Worm (Caenorhabditis elegans) whole organism, L1 larva: Measurements from ENCODE around the gene lact-2.

Experiments used
- C04F5.9 ChIP-seq: sonication (generic microtip); optimal IDR thresholded peaks from 2 replicates; lab custom pipeline; 2016; ENCODE audit warnings: missing genetic modification characterization, missing compliant biosample characterization
- C16A3.4 ChIP-seq: fragments of 150-350 bp; optimal IDR thresholded peaks from 2 replicates; lab custom pipeline; 2014; ENCODE audit warnings: missing biosample characterization, missing genetic modification characterization
- F16B12.6 ChIP-seq: fragments of 150-350 bp; optimal IDR thresholded peaks from 2 replicates; lab custom pipeline; 2014; ENCODE audit warnings: missing biosample characterization, missing genetic modification characterization
- alr-1 ChIP-seq: fragments of 200-800 bp; sonication (Bioruptor generic); optimal IDR thresholded peaks from 2 replicates; lab custom pipeline; 2018; ENCODE audit warnings: borderline replicate concordance, mild to moderate bottlenecking, missing genetic modification characterization, missing compliant biosample characterization
- ama-1 ChIP-seq: fragments of 150-350 bp; optimal IDR thresholded peaks from 2 replicates; lab custom pipeline; 2014
- blmp-1 ChIP-seq: fragments of 150-350 bp; optimal IDR thresholded peaks from 2 replicates; lab custom pipeline; 2014; ENCODE audit warnings: missing biosample characterization, missing genetic modification characterization
- ceh-8 ChIP-seq: fragments of 200-800 bp; sonication (Bioruptor generic); optimal IDR thresholded peaks from 2 replicates; lab custom pipeline; 2018; ENCODE audit warnings: mild to moderate bottlenecking, missing genetic modification characterization, moderate library complexity, missing compliant biosample characterization
- ceh-82 ChIP-seq, 3 experiments: fragments of 150-350 bp in 1 of 3; sonication (generic microtip) in 2 of 3; optimal IDR thresholded peaks; 2 replicates each; lab custom pipeline; 2014 to 2017; ENCODE audit warnings: missing biosample characterization in 3 of 3, missing genetic modification characterization in 3 of 3
- ceh-90 ChIP-seq: sonication (generic microtip); optimal IDR thresholded peaks from 2 replicates; lab custom pipeline; 2016; ENCODE audit warnings: missing genetic modification characterization, missing compliant biosample characterization
- ces-1 ChIP-seq: fragments of 150-350 bp; optimal IDR thresholded peaks from 2 replicates; lab custom pipeline; 2014; ENCODE audit warnings: missing biosample characterization, missing genetic modification reagents, missing genetic modification characterization
- dpl-1 ChIP-seq, 3 experiments: fragments of 150-350 bp in 2 of 3; sonication (generic microtip) in 1 of 3; optimal IDR thresholded peaks; 2 replicates each; lab custom pipeline; 2014 to 2017; ENCODE audit warnings: missing biosample characterization in 3 of 3, missing genetic modification characterization in 3 of 3, missing genetic modification reagents in 3 of 3
- efl-1 ChIP-seq, 4 experiments: fragments of 150-350 bp; optimal IDR thresholded peaks in 3 of 4; peaks in 1 of 4; 1 replicate in 1 of 4; 2 replicates in 3 of 4; lab custom pipeline; 2014; ENCODE audit warnings: missing biosample characterization in 2 of 4, missing genetic modification characterization in 2 of 4, missing genetic modification reagents in 2 of 4
- egl-27 ChIP-seq, 2 experiments: fragments of 150-350 bp in 1 of 2; sonication (generic microtip); optimal IDR thresholded peaks; 3 replicates each; lab custom pipeline; 2017 to 2018; ENCODE audit warnings: missing biosample characterization in 2 of 2, missing genetic modification characterization in 2 of 2, missing genetic modification reagents in 2 of 2
- elt-2 ChIP-seq: sonication (generic microtip); optimal IDR thresholded peaks from 2 replicates; lab custom pipeline; 2016; ENCODE audit warnings: missing genetic modification characterization, mild to moderate bottlenecking, inconsistent platforms, missing compliant biosample characterization, missing genetic modification reagents
- elt-3 ChIP-seq, 6 experiments: fragments of 150-350 bp in 1 of 6; sonication (generic microtip); optimal IDR thresholded peaks; 2 replicates each; lab custom pipeline; 2017 to 2018; ENCODE audit warnings: missing biosample characterization in 6 of 6, missing genetic modification characterization in 6 of 6, inconsistent platforms in 1 of 6
- ets-5 ChIP-seq: fragments of 200-800 bp; sonication (Bioruptor generic); IDR thresholded peaks from 2 replicates; pipeline ENCODE4 v1.3.6; 2022; ENCODE audit warnings: missing genetic modification characterization, missing compliant biosample characterization
- fkh-10 ChIP-seq: sonication (generic microtip); optimal IDR thresholded peaks from 2 replicates; lab custom pipeline; 2017; ENCODE audit warnings: missing biosample characterization, missing genetic modification reagents, missing genetic modification characterization
- isw-1 ChIP-seq: fragments of 200-800 bp; sonication (Bioruptor generic); IDR thresholded peaks from 2 replicates; pipeline ENCODE4 v1.3.6; 2022; ENCODE audit warnings: missing genetic modification characterization, missing compliant biosample characterization
- lin-14 ChIP-seq: fragments of 200-800 bp; sonication (Bioruptor generic); optimal IDR thresholded peaks from 2 replicates; lab custom pipeline; 2018; ENCODE audit warnings: mild to moderate bottlenecking, missing genetic modification characterization, moderate library complexity, missing compliant biosample characterization
- lin-35 ChIP-seq, 2 experiments: fragments of 150-350 bp; optimal IDR thresholded peaks; 2 replicates each; lab custom pipeline; 2014; ENCODE audit warnings: missing biosample characterization in 2 of 2, missing genetic modification characterization in 2 of 2, missing genetic modification reagents in 2 of 2
- lsy-2 ChIP-seq, 2 experiments: fragments of 150-350 bp; optimal IDR thresholded peaks; 2 replicates each; lab custom pipeline; 2014; ENCODE audit warnings: missing biosample characterization in 2 of 2, missing genetic modification characterization in 2 of 2
- mdl-1 ChIP-seq, 2 experiments: fragments of 150-350 bp; optimal IDR thresholded peaks; 2 replicates each; lab custom pipeline; 2014 to 2017; ENCODE audit warnings: missing biosample characterization in 2 of 2, missing genetic modification characterization in 2 of 2, inconsistent platforms in 1 of 2
- mef-2 ChIP-seq: fragments of 150-350 bp; optimal IDR thresholded peaks from 2 replicates; lab custom pipeline; 2014; ENCODE audit warnings: missing biosample characterization, missing genetic modification characterization
- mep-1 ChIP-seq: fragments of 150-350 bp; optimal IDR thresholded peaks from 2 replicates; lab custom pipeline; 2014; ENCODE audit warnings: missing biosample characterization, missing genetic modification characterization
- nhr-20 ChIP-seq: sonication (generic microtip); optimal IDR thresholded peaks from 2 replicates; lab custom pipeline; 2016; ENCODE audit warnings: mild to moderate bottlenecking, missing genetic modification characterization, missing compliant biosample characterization
- nhr-237 ChIP-seq: fragments of 150-350 bp; optimal IDR thresholded peaks from 2 replicates; lab custom pipeline; 2014; ENCODE audit warnings: missing biosample characterization, missing genetic modification characterization
- nhr-28 ChIP-seq: fragments of 150-350 bp; optimal IDR thresholded peaks from 2 replicates; lab custom pipeline; 2014; ENCODE audit warnings: missing biosample characterization, missing genetic modification characterization
- nhr-47 ChIP-seq: sonication (generic microtip); optimal IDR thresholded peaks from 2 replicates; lab custom pipeline; 2016; ENCODE audit warnings: mild to moderate bottlenecking, missing genetic modification characterization, moderate library complexity, missing compliant biosample characterization
- nhr-71 ChIP-seq: sonication (generic microtip); optimal IDR thresholded peaks from 2 replicates; lab custom pipeline; 2016; ENCODE audit warnings: mild to moderate bottlenecking, missing genetic modification characterization, moderate library complexity, missing compliant biosample characterization
- nhr-85 ChIP-seq: sonication (generic microtip); peaks from one replicate; lab custom pipeline; 2016; ENCODE audit warnings: missing genetic modification characterization, inconsistent platforms, missing compliant biosample characterization
- pqm-1 ChIP-seq: sonication (generic microtip); optimal IDR thresholded peaks from 3 replicates; lab custom pipeline; 2017; ENCODE audit warnings: missing biosample characterization, missing genetic modification characterization
- rnt-1 ChIP-seq: sonication (generic microtip); optimal IDR thresholded peaks from 2 replicates; lab custom pipeline; 2016; ENCODE audit warnings: mild to moderate bottlenecking, missing genetic modification characterization, moderate library complexity, missing compliant biosample characterization
- skn-1 ChIP-seq: fragments of 150-350 bp; optimal IDR thresholded peaks from 2 replicates; lab custom pipeline; 2014; ENCODE audit warnings: missing biosample characterization, missing genetic modification characterization
- snu-23 ChIP-seq: sonication (generic microtip); optimal IDR thresholded peaks from 2 replicates; lab custom pipeline; 2016; ENCODE audit warnings: missing genetic modification characterization, missing compliant biosample characterization
- swsn-7 ChIP-seq: sonication (generic microtip); optimal IDR thresholded peaks from 2 replicates; lab custom pipeline; 2016; ENCODE audit warnings: missing genetic modification characterization, missing compliant biosample characterization
- tbx-2 ChIP-seq: sonication (generic microtip); optimal IDR thresholded peaks from 2 replicates; lab custom pipeline; 2016; ENCODE audit warnings: missing genetic modification characterization, missing compliant biosample characterization
- unc-130 ChIP-seq: fragments of 150-350 bp; optimal IDR thresholded peaks from 2 replicates; lab custom pipeline; 2017; ENCODE audit warnings: missing biosample characterization, missing genetic modification characterization, inconsistent platforms
- unc-62 ChIP-seq: fragments of 150-350 bp; optimal IDR thresholded peaks from 2 replicates; lab custom pipeline; 2014; ENCODE audit warnings: missing biosample characterization, missing genetic modification reagents, missing genetic modification characterization
- unc-86 ChIP-seq: sonication (generic microtip); optimal IDR thresholded peaks from 2 replicates; lab custom pipeline; 2016; ENCODE audit warnings: missing genetic modification characterization, missing compliant biosample characterization
- xbp-1 ChIP-seq: sonication (generic microtip); optimal IDR thresholded peaks from 2 replicates; lab custom pipeline; 2016; ENCODE audit warnings: missing genetic modification characterization, missing compliant biosample characterization
- ztf-4 ChIP-seq: fragments of 150-350 bp; optimal IDR thresholded peaks from 2 replicates; lab custom pipeline; 2014; ENCODE audit warnings: missing biosample characterization, missing genetic modification characterization

lact-2 gene

DNA sequence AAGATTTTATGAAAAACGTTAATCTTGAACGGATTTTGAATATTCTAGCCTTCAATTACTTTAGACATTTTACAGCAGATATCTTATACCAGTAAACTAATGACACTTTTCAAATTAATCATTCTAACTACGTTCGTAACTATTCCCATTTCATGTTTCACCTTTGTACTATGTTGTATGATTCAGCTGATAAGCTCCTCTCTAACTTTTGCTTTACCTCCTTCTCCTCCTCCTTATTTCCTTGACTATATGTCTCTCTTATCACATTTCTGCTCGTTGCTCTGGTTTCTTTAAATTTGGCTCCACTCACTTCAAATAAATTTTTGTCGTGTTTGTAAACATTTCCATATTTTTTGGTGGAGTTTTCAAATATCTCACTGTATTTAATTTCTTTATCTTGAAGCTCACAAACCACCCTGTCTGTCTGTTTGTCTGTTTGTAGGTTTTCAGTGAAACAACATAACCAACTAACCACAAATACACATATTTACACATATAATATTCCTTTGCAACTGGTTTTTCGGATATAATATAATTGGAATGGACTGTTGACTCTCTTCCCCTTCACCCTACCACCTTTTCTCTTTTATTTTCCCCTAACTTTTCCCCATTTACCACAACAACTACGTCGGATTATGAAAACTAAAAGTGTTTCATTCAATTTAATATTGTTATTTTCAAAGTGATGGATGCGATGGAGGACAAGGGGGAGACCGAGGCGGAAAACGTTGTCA is at the start of gene lact-2:
TSS of gene lact-2 (plus strand) at position 684 of the 734 bp plus-strand sequence.
- TF ChIP-seq elt-2 (tag; lab: Kevin White, UChicago) (peak; percentile 57), ceh-90 (tag; lab: Kevin White, UChicago) (no peak), efl-1 (optimal IDR thresholded peaks at IDR 0.05; lab: Kevin White, UChicago) (no peak), efl-1 (GFP tag; optimal IDR thresholded peaks at IDR 0.05 in 1 of 2; lab: Kevin White, UChicago) (peak in 1 of 2 experiments; percentile 87), blmp-1 (tag; lab: Kevin White, UChicago) (peak; percentile 36), ets-5 (GFP tag; lab: Robert Waterston, UW) (no peak)

- TF ChIP-seq ceh-82 (tag; optimal IDR thresholded peaks at IDR 0.05; lab: Kevin White, UChicago) (peak in 1 of 3 experiments; percentile 25), skn-1 (peak; percentile 37), rnt-1 (tag; lab: Kevin White, UChicago) (peak; percentile 37), ztf-4 (peak; percentile 30), elt-3 (tag; optimal IDR thresholded peaks at IDR 0.05; lab: Kevin White, UChicago) (peak in 1 of 6 experiments; percentile 37), mdl-1 (tag; optimal IDR thresholded peaks at IDR 0.05; lab: Kevin White, UChicago) (no peak), xbp-1 (peak; percentile 32), lin-14 (GFP tag; lab: Kevin White, UChicago) (peak; percentile 64), nhr-47 (tag; lab: Kevin White, UChicago) (peak; percentile 11), mef-2 (no peak), dpl-1 (GFP tag; optimal IDR thresholded peaks at IDR 0.05; lab: Kevin White, UChicago) (peak; percentile 15 to 62 (median 53)), isw-1 (GFP tag; lab: Robert Waterston, UW) (no peak), lin-35 (GFP tag; optimal IDR thresholded peaks at IDR 0.05; lab: Kevin White, UChicago) (peak; percentile 24 to 51), egl-27 (tag; optimal IDR thresholded peaks at IDR 0.05; lab: Kevin White, UChicago) (no peak), ceh-8 (GFP tag; lab: Kevin White, UChicago) (no peak), tbx-2 (tag; lab: Kevin White, UChicago) (peak; percentile 39), blmp-1 (tag; lab: Kevin White, UChicago) (peak; percentile 56), nhr-28 (tag; lab: Kevin White, UChicago) (no peak), C16A3.4 (tag; lab: Kevin White, UChicago) (peak; percentile 59), lsy-2 (tag; optimal IDR thresholded peaks at IDR 0.05; lab: Kevin White, UChicago) (peak; percentile 21 to 60), nhr-237 (tag; lab: Kevin White, UChicago) (no peak), F16B12.6 (peak; percentile 81), nhr-85 (tag; lab: Kevin White, UChicago) (peak; percentile 69), unc-130 (tag; lab: Kevin White, UChicago) (peak; percentile 47), swsn-7 (tag; lab: Kevin White, UChicago) (peak; percentile 36), unc-62 (no peak), nhr-71 (tag; lab: Kevin White, UChicago) (peak; percentile 27), efl-1 (optimal IDR thresholded peaks at IDR 0.05; lab: Kevin White, UChicago) (peak; percentile 54 to 56), efl-1 (GFP tag; optimal IDR thresholded peaks at IDR 0.05 in 1 of 2; lab: Kevin White, UChicago) (peak; percentile 54 to 90), snu-23 (peak; percentile 54), nhr-20 (peak; percentile 51), ama-1 (peak; percentile 5), ces-1 (no peak), mep-1 (peak; percentile 57)
Observed at ce11 chrII:10044961-10045360, 49.7 kb upstream of the lact-2 start, which contains the start of the genes F52H3.11 and bath-38. Gene F52H3.11 (minus strand): TSS chrII:10045163. Gene bath-38 (minus strand): TSS chrII:10045270.

ce11 chrII:10045670-10046069 is 49.0 kb upstream of the lact-2 start:
- TF ChIP-seq elt-3 (tag; optimal IDR thresholded peaks at IDR 0.05; lab: Kevin White, UChicago) = peak in 1 of 6 experiments; percentile 55
- TF ChIP-seq blmp-1 (tag; lab: Kevin White, UChicago) = peak; percentile 97
- TF ChIP-seq unc-86 = no peak
- TF ChIP-seq pqm-1 (tag; lab: Kevin White, UChicago) = no peak
- TF ChIP-seq fkh-10 (GFP tag; lab: Kevin White, UChicago) = no peak
- no peak for TF ChIP-seq alr-1 (tag; lab: Kevin White, UChicago)
- no peak for TF ChIP-seq efl-1 (optimal IDR thresholded peaks at IDR 0.05; lab: Kevin White, UChicago)
- peak in 1 of 2 experiments; percentile 77 for TF ChIP-seq efl-1 (GFP tag; optimal IDR thresholded peaks at IDR 0.05 in 1 of 2; lab: Kevin White, UChicago)
- no peak for TF ChIP-seq C04F5.9 (tag; lab: Kevin White, UChicago)
- no peak for TF ChIP-seq unc-130 (tag; lab: Kevin White, UChicago)
